Fruit fly (Drosophila melanogaster): ENCODE results near the gene tgy.
A peak's percentile ranks its signal among the peaks of the same experiment; 100 is the strongest.

tgy gene

DNA sequence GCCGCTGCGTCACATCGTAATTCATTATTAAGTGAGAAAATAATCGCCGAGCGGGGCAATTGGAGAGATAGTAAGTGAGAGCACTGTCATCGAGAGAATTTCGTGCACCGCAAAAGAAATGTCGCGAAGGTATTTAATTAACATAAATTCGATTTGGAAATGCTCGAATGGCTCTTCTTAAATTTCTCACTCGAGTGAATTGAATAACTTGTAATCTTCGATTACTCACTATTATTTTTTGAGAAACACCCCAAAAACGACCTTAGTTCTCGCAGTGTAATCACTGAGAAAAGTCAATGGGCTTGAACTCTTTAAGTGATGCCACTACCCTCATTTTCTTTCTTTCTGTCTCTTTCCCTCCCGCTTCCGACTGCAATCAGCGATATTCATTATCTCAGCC is 27.9 kb upstream of the tgy start (continued):
- peak; percentile 76 for TF ChIP-seq jing (GFP tag; optimal IDR thresholded peaks at IDR 0.05)
- peak; percentile 84 for TF ChIP-seq ewg (GFP tag; optimal IDR thresholded peaks at IDR 0.05)
- TF ChIP-seq CG1603 (tag; optimal IDR thresholded peaks at IDR 0.05), result peak; percentile 96
- no peak for TF ChIP-seq Dbx (GFP tag; IDR thresholded peaks at IDR 0.05)
- TF ChIP-seq CG11398 (GFP tag; optimal IDR thresholded peaks at IDR 0.05), result peak; percentile 82
- TF ChIP-seq Hmx (GFP tag; optimal IDR thresholded peaks at IDR 0.05), result no peak
- TF ChIP-seq klu (GFP tag; IDR thresholded peaks at IDR 0.05), result peak; percentile 27; the same call in 1 of the 2 replicates
- TF ChIP-seq CG4707 (GFP tag; optimal IDR thresholded peaks at IDR 0.05), result peak; percentile 74
- TF ChIP-seq HLH4C (GFP tag; IDR thresholded peaks at IDR 0.05; ENCODE audit: partially characterized antibody), result no peak
- peak; percentile 87 for TF ChIP-seq CG1024 (GFP tag; IDR thresholded peaks at IDR 0.05)
- TF ChIP-seq dimm (GFP tag; IDR thresholded peaks at IDR 0.05), result peak; percentile 68
- TF ChIP-seq CG13894 (tag; optimal IDR thresholded peaks at IDR 0.05), result no peak
- TF ChIP-seq ranshi (GFP tag; IDR thresholded peaks at IDR 0.05), result peak; percentile 84
- no peak for TF ChIP-seq usp (GFP tag; optimal IDR thresholded peaks at IDR 0.05)
- no peak for TF ChIP-seq CG11085 (GFP tag; IDR thresholded peaks at IDR 0.05)
- TF ChIP-seq emc (GFP tag; optimal IDR thresholded peaks at IDR 0.05), result peak; percentile 38
- TF ChIP-seq CG6765 (GFP tag; optimal IDR thresholded peaks at IDR 0.05), result no peak
- peak in 1 of 2 experiments; percentile 66 for TF ChIP-seq Hr78 (GFP tag; optimal IDR thresholded peaks at IDR 0.05)
- peak in 1 of 2 experiments; percentile 92 for TF ChIP-seq eve (GFP tag; optimal IDR thresholded peaks at IDR 0.05)
- peak; percentile 72; the same call in 2 of the 3 replicates for TF ChIP-seq ase (GFP tag; IDR thresholded peaks at IDR 0.05)
- TF ChIP-seq Max (GFP tag; optimal IDR thresholded peaks at IDR 0.05), result peak; percentile 71
- 0 out of 2 replicates have a peak, but pooled peaks have one; percentile 42 for TF ChIP-seq rib (GFP tag; IDR thresholded peaks at IDR 0.05)
- no peak for TF ChIP-seq Bgb (GFP tag; IDR thresholded peaks at IDR 0.05; ENCODE audit: partially characterized antibody)
- TF ChIP-seq Ets65A (GFP tag), result peak; percentile 98
- TF ChIP-seq CG11093 (GFP tag; IDR thresholded peaks at IDR 0.05), result peak; percentile 78
- no peak for TF ChIP-seq zfh2 (GFP tag; optimal IDR thresholded peaks at IDR 0.05)
- TF ChIP-seq CG8765 (GFP tag; IDR thresholded peaks at IDR 0.05), result peak; percentile 83
- peak; percentile 92 for TF ChIP-seq CG8388 (GFP tag; optimal IDR thresholded peaks at IDR 0.05)
- TF ChIP-seq CG14710 (tag; optimal IDR thresholded peaks at IDR 0.05), result peak; percentile 93
- TF ChIP-seq B-H2 (GFP tag; optimal IDR thresholded peaks at IDR 0.05), result no peak
- peak; percentile 35 for TF ChIP-seq CG9817 (tag; optimal IDR thresholded peaks at IDR 0.05)
- peak; percentile 22 for TF ChIP-seq CG10147 (GFP tag; optimal IDR thresholded peaks at IDR 0.05)
- TF ChIP-seq gsb-n (tag; optimal IDR thresholded peaks at IDR 0.05), result peak; percentile 93
- peak; percentile 89 for TF ChIP-seq Ssrp (tag; optimal IDR thresholded peaks at IDR 0.05)
- TF ChIP-seq CG12942 (GFP tag; optimal IDR thresholded peaks at IDR 0.05), result peak; percentile 76
- TF ChIP-seq CG7271 (tag; optimal IDR thresholded peaks at IDR 0.05), result peak; percentile 65
- TF ChIP-seq CG12769 (tag; optimal IDR thresholded peaks at IDR 0.05), result peak; percentile 75
- peak; percentile 77 for TF ChIP-seq nom (GFP tag; optimal IDR thresholded peaks at IDR 0.05)
- peak; percentile 93 for TF ChIP-seq chm (GFP tag; IDR thresholded peaks at IDR 0.05)
- peak; percentile 83 for TF ChIP-seq grau (tag; optimal IDR thresholded peaks at IDR 0.05)
- TF ChIP-seq so (GFP tag; IDR thresholded peaks at IDR 0.05), result peak; percentile 77; the same call in 2 of the 3 replicates
- peak; percentile 81 for TF ChIP-seq CG5953 (GFP tag; IDR thresholded peaks at IDR 0.05)
- TF ChIP-seq CG15696 (tag; optimal IDR thresholded peaks at IDR 0.05), result peak; percentile 92
- TF ChIP-seq danr (GFP tag; IDR thresholded peaks at IDR 0.05), result peak; percentile 67
- TF ChIP-seq CG12236 (GFP tag; optimal IDR thresholded peaks at IDR 0.05), result peak; percentile 86
- peak; percentile 86 for TF ChIP-seq CG10267 (tag; optimal IDR thresholded peaks at IDR 0.05)
- peak; percentile 62 for TF ChIP-seq jigr1 (GFP tag; IDR thresholded peaks at IDR 0.05)
- peak; percentile 84 for TF ChIP-seq slp2 (GFP tag; optimal IDR thresholded peaks at IDR 0.05)
- TF ChIP-seq ind (GFP tag; optimal IDR thresholded peaks at IDR 0.05), result peak; percentile 71
- peak; percentile 73 for TF ChIP-seq kah (GFP tag; optimal IDR thresholded peaks at IDR 0.05)
- peak; percentile 87 for TF ChIP-seq D19A (tag; optimal IDR thresholded peaks at IDR 0.05)
